Fruit fly (Drosophila melanogaster) whole organism, pupa: ENCODE measurements around the gene CG31287.

Source experiments
- CG10348 ChIP-seq: fragments of 200-800 bp; sonication (Bioruptor generic); IDR thresholded peaks from 2 replicates; pipeline ENCODE4 v1.3.6; 2022; ENCODE audit warnings: missing biosample characterization, missing genetic modification characterization
- CG12605 ChIP-seq: fragments of 200-800 bp; sonication (Bioruptor generic); IDR thresholded peaks from 2 replicates; pipeline ENCODE4 v1.3.6; 2022; ENCODE audit warnings: missing biosample characterization, missing genetic modification characterization
- CG32121 ChIP-seq: fragments of 200-800 bp; sonication (Bioruptor generic); IDR thresholded peaks from 2 replicates; pipeline ENCODE4 v1.3.6; 2022; ENCODE audit warnings: missing biosample characterization, missing genetic modification characterization
- CG34367 ChIP-seq: fragments of 200-800 bp; sonication (Bioruptor generic); optimal IDR thresholded peaks from 2 replicates; lab custom pipeline; 2018; ENCODE audit warnings: missing biosample characterization, mild to moderate bottlenecking, missing genetic modification characterization
- CG4496 ChIP-seq: fragments of 200-800 bp; sonication (Bioruptor generic); IDR thresholded peaks from 3 replicates; pipeline ENCODE4 v1.3.6; 2022; ENCODE audit warnings: missing biosample characterization, missing genetic modification characterization
- CG9948 ChIP-seq: fragments of 200-800 bp; sonication (Bioruptor generic); optimal IDR thresholded peaks from 2 replicates; lab custom pipeline; 2018; ENCODE audit warnings: missing biosample characterization, mild to moderate bottlenecking, missing genetic modification characterization, moderate library complexity
- D1 ChIP-seq: fragments of 200-800 bp; sonication (Bioruptor generic); optimal IDR thresholded peaks from 2 replicates; lab custom pipeline; 2018; ENCODE audit warnings: missing biosample characterization, mild to moderate bottlenecking, missing genetic modification characterization, moderate library complexity
- EcR ChIP-seq: fragments of 200-800 bp; sonication (Bioruptor generic); optimal IDR thresholded peaks from 3 replicates; lab custom pipeline; 2019; ENCODE audit warnings: missing biosample characterization, missing genetic modification characterization, mild to moderate bottlenecking, moderate library complexity, missing genetic modification reagents
- Ets98B ChIP-seq: fragments of 200-800 bp; sonication (Bioruptor generic); IDR thresholded peaks from 2 replicates; pipeline ENCODE4 v1.3.6; 2022; ENCODE audit warnings: missing biosample characterization, missing genetic modification characterization
- Snoo ChIP-seq: fragments of 200-800 bp; sonication (Bioruptor generic); optimal IDR thresholded peaks from 3 replicates; lab custom pipeline; 2017; ENCODE audit warnings: missing biosample characterization, mild to moderate bottlenecking, missing genetic modification characterization, inconsistent platforms
- gl ChIP-seq: fragments of 200-800 bp; sonication (Bioruptor generic); optimal IDR thresholded peaks from 2 replicates; lab custom pipeline; 2018; ENCODE audit warnings: missing biosample characterization, mild to moderate bottlenecking, missing genetic modification characterization
- rn ChIP-seq: fragments of 200-800 bp; sonication (Bioruptor generic); IDR thresholded peaks from 2 replicates; pipeline ENCODE4 v1.3.6; 2022; ENCODE audit warnings: missing biosample characterization, missing genetic modification characterization

DNA sequence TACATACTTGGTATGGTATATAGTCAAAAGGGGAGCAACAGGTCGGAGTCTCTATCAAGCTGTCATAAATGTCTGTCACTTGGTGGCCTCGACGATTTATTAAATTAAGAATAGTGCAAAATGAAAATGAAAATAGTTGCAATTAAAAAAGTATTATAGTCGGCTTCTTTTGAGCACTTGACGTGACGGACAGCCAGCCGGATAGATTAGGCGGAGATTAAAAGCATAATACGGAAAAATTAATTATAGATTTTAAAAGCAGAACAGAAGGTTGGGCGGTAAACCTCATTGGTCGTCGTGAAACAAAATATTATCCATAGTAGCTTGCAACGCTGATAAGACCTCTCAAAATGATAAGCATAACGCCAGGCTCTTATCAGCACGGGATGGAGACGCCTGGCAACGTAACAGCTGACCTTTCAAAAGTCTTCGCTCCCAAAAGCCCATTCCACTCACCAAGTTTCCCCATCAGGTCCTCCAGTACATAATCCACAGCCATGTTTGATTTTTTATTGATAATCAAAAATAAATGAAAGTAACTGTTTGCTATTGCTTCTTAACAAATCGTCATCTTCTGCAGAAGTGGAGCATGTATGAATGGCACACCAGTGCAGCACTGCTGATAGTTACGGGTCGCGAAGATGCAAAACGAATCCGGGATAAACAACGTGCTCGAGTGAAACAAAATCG, 691 bp upstream of the CG31287 start:
- TF ChIP-seq CG32121 (GFP tag; lab: Robert Waterston, UW): no peak
- no peak for TF ChIP-seq CG9948 (tag; lab: Kevin White, UChicago)
- no peak for TF ChIP-seq Ets98B
- no peak for TF ChIP-seq D1 (tag; lab: Kevin White, UChicago)
- TF ChIP-seq Snoo: no peak
- no peak for TF ChIP-seq gl (tag; lab: Kevin White, UChicago)
- TF ChIP-seq CG10348 (GFP tag; lab: Robert Waterston, UW): no peak
- no peak for TF ChIP-seq CG4496 (GFP tag; lab: Robert Waterston, UW)
- TF ChIP-seq CG34367: no peak
- no peak for TF ChIP-seq rn
- no peak for TF ChIP-seq CG12605 (GFP tag; lab: Robert Waterston, UW)
- peak; percentile 41 for TF ChIP-seq EcR (GFP tag; lab: Kevin White, UChicago)
